Worm (Caenorhabditis elegans) whole organism, young adult: ENCODE data around the gene glb-22.
A peak's percentile ranks its signal among the peaks of the same experiment; 100 is the strongest.

Source experiments
- D2030.7 ChIP-seq: fragments of 200-800 bp; sonication (Bioruptor generic); IDR thresholded peaks from 2 replicates; pipeline ENCODE4 v1.3.6; 2022; ENCODE audit warnings: missing genetic modification reagents, missing genetic modification characterization, missing compliant biosample characterization
- F10E7.11 ChIP-seq: sonication (generic microtip); optimal IDR thresholded peaks from 2 replicates; lab custom pipeline; 2017; ENCODE audit warnings: mild to moderate bottlenecking, missing genetic modification characterization, moderate library complexity, missing compliant biosample characterization
- F22D6.2 ChIP-seq: sonication (generic microtip); optimal IDR thresholded peaks from 2 replicates; lab custom pipeline; 2016; ENCODE audit warnings: mild to moderate bottlenecking, missing genetic modification characterization, missing compliant biosample characterization
- F33H1.4 ChIP-seq: fragments of 200-800 bp; sonication (Bioruptor generic); IDR thresholded peaks from 2 replicates; pipeline ENCODE4 v1.3.6; 2022; ENCODE audit warnings: missing genetic modification reagents, missing genetic modification characterization, missing compliant biosample characterization
- F37B4.10 ChIP-seq: fragments of 200-800 bp; sonication (Bioruptor generic); IDR thresholded peaks from 2 replicates; pipeline ENCODE4 v1.3.6; 2022; ENCODE audit warnings: missing genetic modification characterization, missing compliant biosample characterization
- F49E8.2 ChIP-seq: sonication (generic microtip); optimal IDR thresholded peaks from 3 replicates; lab custom pipeline; 2017; ENCODE audit warnings: missing genetic modification characterization, mild to moderate bottlenecking, missing compliant biosample characterization, antibody characterized with exemption, moderate library complexity; ENCODE audit not compliant: insufficient read depth
- F57C9.4 ChIP-seq: sonication (generic microtip); optimal IDR thresholded peaks from 2 replicates; lab custom pipeline; 2017; ENCODE audit warnings: mild to moderate bottlenecking, missing genetic modification characterization, missing compliant biosample characterization
- T07F8.4 ChIP-seq: sonication (generic microtip); optimal IDR thresholded peaks from 2 replicates; lab custom pipeline; 2016; ENCODE audit warnings: mild to moderate bottlenecking, missing genetic modification characterization, moderate library complexity, missing compliant biosample characterization
- Y56A3A.18 ChIP-seq: fragments of 200-800 bp; sonication (Bioruptor generic); IDR thresholded peaks from 2 replicates; pipeline ENCODE4 v1.3.6; 2022; ENCODE audit warnings: missing genetic modification reagents, missing genetic modification characterization, missing compliant biosample characterization
- Y67H2A.10 ChIP-seq: fragments of 200-800 bp; sonication (Bioruptor generic); conservative IDR thresholded peaks from 2 replicates; pipeline ENCODE4 v1.3.6; 2022; ENCODE audit warnings: missing genetic modification reagents, missing genetic modification characterization, missing compliant biosample characterization
- Y95B8A.8 ChIP-seq: fragments of 200-800 bp; sonication (Bioruptor generic); IDR thresholded peaks from 2 replicates; pipeline ENCODE4 v1.3.6; 2022; ENCODE audit warnings: missing genetic modification reagents, missing genetic modification characterization, missing compliant biosample characterization
- ZK185.1 ChIP-seq: sonication (generic microtip); optimal IDR thresholded peaks from 2 replicates; lab custom pipeline; 2016; ENCODE audit warnings: mild to moderate bottlenecking, missing genetic modification characterization, missing compliant biosample characterization; ENCODE audit not compliant: poor library complexity, severe bottlenecking
- ama-1 ChIP-seq, 3 experiments: fragments of 150-350 bp in 1 of 3; sonication (generic microtip) in 2 of 3; optimal IDR thresholded peaks; 2 replicates each; lab custom pipeline; 2014 to 2018; ENCODE audit warnings: missing biosample characterization in 2 of 3, missing genetic modification characterization in 2 of 3, missing genetic modification reagents in 2 of 3
- attf-3 ChIP-seq: fragments of 200-800 bp; sonication (Bioruptor generic); conservative IDR thresholded peaks from 2 replicates; pipeline ENCODE4 v1.3.6; 2022; ENCODE audit warnings: missing genetic modification reagents, missing genetic modification characterization, missing compliant biosample characterization
- bed-2 ChIP-seq: fragments of 200-800 bp; sonication (Bioruptor generic); IDR thresholded peaks from 2 replicates; pipeline ENCODE4 v1.3.6; 2022; ENCODE audit warnings: missing genetic modification reagents, missing genetic modification characterization, missing compliant biosample characterization
- cebp-1 ChIP-seq, 2 experiments: fragments of 200-800 bp in 1 of 2; sonication (Bioruptor generic) in 1 of 2; sonication (generic microtip) in 1 of 2; IDR thresholded peaks in 1 of 2; optimal IDR thresholded peaks in 1 of 2; 2 replicates each; pipeline versions ENCODE4 v1.3.6 to Lab custom; 2017 to 2022; ENCODE audit warnings: missing compliant biosample characterization in 2 of 2, missing genetic modification characterization in 2 of 2, mild to moderate bottlenecking in 1 of 2, missing genetic modification reagents in 1 of 2, moderate library complexity in 1 of 2
- ceh-100 ChIP-seq: fragments of 200-800 bp; sonication (Bioruptor generic); IDR thresholded peaks from 2 replicates; pipeline ENCODE4 v1.3.6; 2022; ENCODE audit warnings: missing genetic modification reagents, missing genetic modification characterization, missing compliant biosample characterization
- chd-7 ChIP-seq: sonication (generic microtip); optimal IDR thresholded peaks from 2 replicates; lab custom pipeline; 2016; ENCODE audit warnings: mild to moderate bottlenecking, missing genetic modification characterization, moderate library complexity, missing compliant biosample characterization
- egl-44 ChIP-seq: fragments of 200-800 bp; sonication (Bioruptor generic); IDR thresholded peaks from 2 replicates; pipeline ENCODE4 v1.3.6; 2022; ENCODE audit warnings: missing genetic modification reagents, missing genetic modification characterization, missing compliant biosample characterization
- egrh-3 ChIP-seq: fragments of 200-800 bp; sonication (Bioruptor generic); IDR thresholded peaks from 2 replicates; pipeline ENCODE4 v1.3.6; 2022; ENCODE audit warnings: missing genetic modification reagents, missing genetic modification characterization, missing compliant biosample characterization
- fkh-3 ChIP-seq: sonication (generic microtip); optimal IDR thresholded peaks from 2 replicates; lab custom pipeline; 2016; ENCODE audit warnings: mild to moderate bottlenecking, missing genetic modification characterization, missing compliant biosample characterization
- gei-17 ChIP-seq: fragments of 200-800 bp; sonication (Bioruptor generic); optimal IDR thresholded peaks from 2 replicates; lab custom pipeline; 2018; ENCODE audit warnings: mild to moderate bottlenecking, missing genetic modification characterization, missing compliant biosample characterization
- hmg-1.2 ChIP-seq: fragments of 200-800 bp; sonication (Bioruptor generic); IDR thresholded peaks from 2 replicates; pipeline ENCODE4 v1.3.6; 2022; ENCODE audit warnings: missing genetic modification reagents, missing genetic modification characterization, missing compliant biosample characterization
- lin-26 ChIP-seq: fragments of 200-800 bp; sonication (Bioruptor generic); IDR thresholded peaks from 2 replicates; pipeline ENCODE4 v1.3.6; 2022; ENCODE audit warnings: missing genetic modification reagents, missing genetic modification characterization, missing compliant biosample characterization
- lin-40 ChIP-seq: sonication (generic microtip); optimal IDR thresholded peaks from 2 replicates; lab custom pipeline; 2016; ENCODE audit warnings: missing genetic modification characterization, mild to moderate bottlenecking, missing compliant biosample characterization, missing genotype, missing genetic modification reagents
- madf-6 ChIP-seq: fragments of 200-800 bp; sonication (Bioruptor generic); IDR thresholded peaks from 2 replicates; pipeline ENCODE4 v1.3.6; 2022; ENCODE audit warnings: missing genetic modification reagents, missing genetic modification characterization, missing compliant biosample characterization
- madf-8 ChIP-seq: fragments of 200-800 bp; sonication (Bioruptor generic); conservative IDR thresholded peaks from 2 replicates; pipeline ENCODE4 v1.3.6; 2022; ENCODE audit warnings: missing genetic modification reagents, missing genetic modification characterization, missing compliant biosample characterization
- mcd-1 ChIP-seq: fragments of 200-800 bp; sonication (Bioruptor generic); IDR thresholded peaks from 2 replicates; pipeline ENCODE4 v1.3.6; 2022; ENCODE audit warnings: missing genetic modification reagents, missing genetic modification characterization, missing compliant biosample characterization
- mes-4 ChIP-seq: sonication (generic microtip); optimal IDR thresholded peaks from 2 replicates; lab custom pipeline; 2016; ENCODE audit warnings: missing genotype, missing genetic modification characterization, missing compliant biosample characterization
- mxl-1 ChIP-seq: sonication (generic microtip); optimal IDR thresholded peaks from 2 replicates; lab custom pipeline; 2016; ENCODE audit warnings: missing genetic modification characterization, missing compliant biosample characterization
- nfyb-1 ChIP-seq: fragments of 200-800 bp; sonication (Bioruptor generic); IDR thresholded peaks from 2 replicates; pipeline ENCODE4 v1.3.6; 2022; ENCODE audit warnings: missing genetic modification reagents, missing genetic modification characterization, missing compliant biosample characterization
- nhr-80 ChIP-seq: sonication (generic microtip); optimal IDR thresholded peaks from 2 replicates; lab custom pipeline; 2016; ENCODE audit warnings: missing genetic modification characterization, missing compliant biosample characterization
- rec-8 ChIP-seq, 2 experiments: sonication (generic microtip); optimal IDR thresholded peaks; 2 replicates each; lab custom pipeline; 2016; ENCODE audit warnings: mild to moderate bottlenecking in 2 of 2, missing genetic modification characterization in 2 of 2, missing genetic modification reagents in 2 of 2, missing genotype in 2 of 2, missing biosample characterization in 1 of 2, missing compliant biosample characterization in 1 of 2, moderate library complexity in 1 of 2
- rpc-1 ChIP-seq, 2 experiments: fragments of 150-350 bp in 1 of 2; sonication (generic microtip) in 1 of 2; optimal IDR thresholded peaks; 2 replicates each; lab custom pipeline; 2014 to 2018; ENCODE audit warnings: missing biosample characterization in 1 of 2, missing genetic modification characterization in 1 of 2, missing genetic modification reagents in 1 of 2, missing genotype in 1 of 2
- sea-2 ChIP-seq: fragments of 200-800 bp; sonication (Bioruptor generic); IDR thresholded peaks from 2 replicates; pipeline ENCODE4 v1.3.6; 2022; ENCODE audit warnings: missing genetic modification characterization, missing compliant biosample characterization
- sptf-2 ChIP-seq: fragments of 200-800 bp; sonication (Bioruptor generic); optimal IDR thresholded peaks from 2 replicates; lab custom pipeline; 2018; ENCODE audit warnings: mild to moderate bottlenecking, missing genetic modification characterization, missing compliant biosample characterization
- tbp1 ChIP-seq: fragments of 200-800 bp; sonication (Bioruptor generic); optimal IDR thresholded peaks from 2 replicates; lab custom pipeline; 2018; ENCODE audit warnings: mild to moderate bottlenecking, missing genetic modification characterization, missing compliant biosample characterization
- tlf-1 ChIP-seq: fragments of 200-800 bp; sonication (Bioruptor generic); optimal IDR thresholded peaks from 2 replicates; lab custom pipeline; 2018; ENCODE audit warnings: mild to moderate bottlenecking, missing genetic modification characterization, missing compliant biosample characterization
- unc-62 ChIP-seq: fragments of 150-350 bp; optimal IDR thresholded peaks from 2 replicates; lab custom pipeline; 2014; ENCODE audit warnings: missing biosample characterization, missing genetic modification reagents, missing genetic modification characterization
- xnd-1 ChIP-seq: sonication (generic microtip); optimal IDR thresholded peaks from 2 replicates; lab custom pipeline; 2016; ENCODE audit warnings: missing genotype, missing genetic modification reagents, missing genetic modification characterization, missing compliant biosample characterization
- ztf-18 ChIP-seq: sonication (generic microtip); optimal IDR thresholded peaks from 2 replicates; lab custom pipeline; 2016; ENCODE audit warnings: missing genotype, mild to moderate bottlenecking, missing genetic modification characterization, missing compliant biosample characterization
- ztf-22 ChIP-seq: fragments of 200-800 bp; sonication (Bioruptor generic); optimal IDR thresholded peaks from 2 replicates; lab custom pipeline; 2018; ENCODE audit warnings: mild to moderate bottlenecking, missing genetic modification characterization, moderate library complexity, missing compliant biosample characterization
- ztf-25 ChIP-seq: fragments of 200-800 bp; sonication (Bioruptor generic); IDR thresholded peaks from 2 replicates; pipeline ENCODE4 v1.3.6; 2022; ENCODE audit warnings: missing genetic modification reagents, missing genetic modification characterization, missing compliant biosample characterization
- ztf-26 ChIP-seq: sonication (generic microtip); optimal IDR thresholded peaks from 2 replicates; lab custom pipeline; 2017; ENCODE audit warnings: missing genetic modification characterization, missing compliant biosample characterization
- ztf-6 ChIP-seq: fragments of 200-800 bp; sonication (Bioruptor generic); IDR thresholded peaks from 2 replicates; pipeline ENCODE4 v1.3.6; 2022; ENCODE audit warnings: missing genetic modification reagents, missing genetic modification characterization, missing compliant biosample characterization

Gene glb-22

ce11 chrV:14640071-14640470, 40.0 kb downstream of the glb-22 start, which contains the start of gene F43D2.7:
Gene F43D2.7 (minus strand): TSS chrV:14640171.
- TF ChIP-seq attf-3 (GFP tag; lab: Robert Waterston, UW), result no peak
- TF ChIP-seq unc-62, result no peak
- no peak for TF ChIP-seq egl-44
- TF ChIP-seq mxl-1 (tag; lab: Kevin White, UChicago), result no peak
- TF ChIP-seq mcd-1 (GFP tag; lab: Robert Waterston, UW), result no peak
- TF ChIP-seq nfyb-1 (GFP tag; lab: Robert Waterston, UW), result no peak
- no peak for TF ChIP-seq gei-17 (GFP tag; lab: Kevin White, UChicago)
- TF ChIP-seq mes-4 (tag; lab: Kevin White, UChicago), result no peak
- no peak for TF ChIP-seq F49E8.2 (tag; lab: Kevin White, UChicago)
- TF ChIP-seq ama-1 (optimal IDR thresholded peaks at IDR 0.05; lab: Kevin White, UChicago), result no peak
- no peak for TF ChIP-seq ama-1 (GFP tag; optimal IDR thresholded peaks at IDR 0.05; lab: Kevin White, UChicago)
- no peak for TF ChIP-seq F57C9.4 (tag; lab: Kevin White, UChicago)
- no peak for TF ChIP-seq Y56A3A.18 (GFP tag; lab: Robert Waterston, UW)
- TF ChIP-seq F33H1.4, result no peak
- no peak for TF ChIP-seq sea-2
- TF ChIP-seq ztf-26 (tag; lab: Kevin White, UChicago), result no peak
- no peak for TF ChIP-seq sptf-2

ce11 chrV:14640769-14641168, 40.7 kb downstream of the glb-22 start, which contains the start of gene C54G10.1:
Gene C54G10.1 (plus strand): TSS chrV:14641101.
- TF ChIP-seq ztf-6 (GFP tag; lab: Robert Waterston, UW) (no peak), rpc-1 (optimal IDR thresholded peaks at IDR 0.05; lab: Kevin White, UChicago) (no peak), rpc-1 (tag; optimal IDR thresholded peaks at IDR 0.05; lab: Kevin White, UChicago) (no peak), chd-7 (tag; lab: Kevin White, UChicago) (no peak), D2030.7 (GFP tag; lab: Robert Waterston, UW) (no peak), cebp-1 (GFP tag; IDR thresholded peaks at IDR 0.05; lab: Robert Waterston, UW) (0 out of 2 replicates have a peak, but pooled peaks have one; percentile 13), cebp-1 (tag; optimal IDR thresholded peaks at IDR 0.05; lab: Kevin White, UChicago) (peak; percentile 18), nhr-80 (tag; lab: Kevin White, UChicago) (peak; percentile 89), T07F8.4 (no peak), F37B4.10 (GFP tag; lab: Robert Waterston, UW) (no peak), tbp1 (GFP tag; lab: Kevin White, UChicago) (no peak), egl-44 (no peak), Y95B8A.8 (GFP tag; lab: Robert Waterston, UW) (no peak), hmg-1.2 (GFP tag; lab: Robert Waterston, UW) (no peak), egrh-3 (GFP tag; lab: Robert Waterston, UW) (no peak), ZK185.1 (tag; lab: Kevin White, UChicago) (no peak)

DNA sequence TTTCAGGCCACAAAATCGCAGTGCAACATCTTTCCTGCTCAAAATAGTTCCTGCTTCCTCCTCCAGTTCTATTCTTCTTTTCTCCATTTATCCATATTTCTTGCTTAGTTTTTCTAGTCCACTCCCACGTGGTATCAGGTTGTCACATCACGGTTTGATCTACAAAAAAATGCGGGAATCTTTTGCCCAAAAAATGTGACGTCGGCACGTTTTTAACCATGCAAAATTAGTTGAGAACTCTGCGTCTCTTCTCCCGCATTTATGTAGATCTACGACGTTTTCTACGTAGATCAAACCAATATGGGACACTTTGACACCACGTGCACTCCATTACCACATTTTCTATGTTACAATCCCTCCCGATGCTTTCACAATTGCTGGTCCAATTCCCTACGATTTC, 41.9 kb downstream of the glb-22 start:
- peak; percentile 78 for TF ChIP-seq madf-6 (GFP tag; lab: Robert Waterston, UW)
- no peak for TF ChIP-seq ceh-100 (GFP tag; lab: Robert Waterston, UW)
- TF ChIP-seq hmg-1.2 (GFP tag; lab: Robert Waterston, UW), result 0 out of 2 replicates have a peak, but pooled peaks have one; percentile 17
- no peak for TF ChIP-seq F57C9.4 (tag; lab: Kevin White, UChicago)
- no peak for TF ChIP-seq ztf-22 (GFP tag; lab: Kevin White, UChicago)
- TF ChIP-seq tlf-1 (GFP tag; lab: Kevin White, UChicago), result no peak
- no peak for TF ChIP-seq bed-2 (GFP tag; lab: Robert Waterston, UW)
- peak; percentile 21 for TF ChIP-seq xnd-1 (tag; lab: Kevin White, UChicago)
- no peak for TF ChIP-seq mxl-1 (tag; lab: Kevin White, UChicago)
- no peak for TF ChIP-seq F10E7.11 (tag; lab: Kevin White, UChicago)
- TF ChIP-seq madf-8, result peak; percentile 54; the same call in 1 of the 2 replicates
- TF ChIP-seq Y67H2A.10 (GFP tag; lab: Robert Waterston, UW), result no peak
- TF ChIP-seq fkh-3 (tag; lab: Kevin White, UChicago), result no peak
- no peak for TF ChIP-seq T07F8.4
- no peak for TF ChIP-seq rec-8 (tag; optimal IDR thresholded peaks at IDR 0.05; lab: Kevin White, UChicago)
- TF ChIP-seq lin-40, result no peak
- TF ChIP-seq lin-26 (GFP tag; lab: Robert Waterston, UW), result no peak
- TF ChIP-seq sptf-2, result no peak
- TF ChIP-seq F22D6.2, result no peak
- TF ChIP-seq ztf-25 (GFP tag; lab: Robert Waterston, UW), result no peak
- no peak for TF ChIP-seq ztf-18 (tag; lab: Kevin White, UChicago)
